Worm (Caenorhabditis elegans) whole organism, L4/young adult: ENCODE measurements around the gene F07G11.1.

Source experiments
- W03F9.2 ChIP-seq: fragments of 150-350 bp; optimal IDR thresholded peaks from 2 replicates; lab custom pipeline; 2014; ENCODE audit warnings: missing biosample characterization, missing genetic modification characterization
- him-1 ChIP-seq: sonication (generic microtip); optimal IDR thresholded peaks from 2 replicates; lab custom pipeline; 2016; ENCODE audit warnings: missing genotype, missing genetic modification reagents, missing genetic modification characterization, missing compliant biosample characterization

ce11 chrV:7357132-7357531 is 49.9 kb downstream of the F07G11.1 start, which contains the start of gene C03G6.6:
- TF ChIP-seq him-1 (tag; lab: Kevin White, UChicago) (no peak), W03F9.2 (no peak)
